Worm (Caenorhabditis elegans) whole organism, late embryonic: ENCODE results near the gene thoc-1.
"Not testable (repeated sequence)": the region's sequence is repeated elsewhere in the genome, so short reads cannot be mapped to it uniquely, and the experiment has no call there.

Experiments used
- ceh-6 ChIP-seq: fragments of 200-800 bp; sonication (Bioruptor generic); optimal IDR thresholded peaks from 2 replicates; lab custom pipeline; 2018; ENCODE audit warnings: mild to moderate bottlenecking, missing genetic modification characterization, missing compliant biosample characterization
- dmd-4 ChIP-seq: sonication (generic microtip); optimal IDR thresholded peaks from 2 replicates; lab custom pipeline; 2016; ENCODE audit warnings: borderline replicate concordance, missing genetic modification characterization, missing compliant biosample characterization
- elt-2 ChIP-seq: sonication (generic microtip); optimal IDR thresholded peaks from 2 replicates; lab custom pipeline; 2016; ENCODE audit warnings: missing genetic modification reagents, missing genetic modification characterization, missing compliant biosample characterization
- fkh-10 ChIP-seq: fragments of 150-350 bp; optimal IDR thresholded peaks from 2 replicates; lab custom pipeline; 2014; ENCODE audit warnings: missing biosample characterization, missing genetic modification reagents, missing genetic modification characterization
- fkh-6 ChIP-seq: sonication (generic microtip); optimal IDR thresholded peaks from 2 replicates; lab custom pipeline; 2016; ENCODE audit warnings: missing genetic modification characterization, missing compliant biosample characterization
- lin-11 ChIP-seq: fragments of 200-800 bp; sonication (Bioruptor generic); optimal IDR thresholded peaks from 2 replicates; lab custom pipeline; 2018; ENCODE audit warnings: mild to moderate bottlenecking, missing genetic modification characterization, missing compliant biosample characterization
- nfya-1 ChIP-seq: sonication (generic microtip); optimal IDR thresholded peaks from 2 replicates; lab custom pipeline; 2017; ENCODE audit warnings: missing genetic modification characterization, mild to moderate bottlenecking, missing compliant biosample characterization, antibody characterized with exemption, moderate library complexity
- nhr-11 ChIP-seq: fragments of 150-350 bp; optimal IDR thresholded peaks from 2 replicates; lab custom pipeline; 2014; ENCODE audit warnings: missing biosample characterization, missing genetic modification characterization
- odd-2 ChIP-seq: sonication (generic microtip); optimal IDR thresholded peaks from 2 replicates; lab custom pipeline; 2017; ENCODE audit warnings: antibody characterized with exemption, mild to moderate bottlenecking, missing genetic modification characterization, missing compliant biosample characterization
- pag-3 ChIP-seq: sonication (generic microtip); optimal IDR thresholded peaks from 2 replicates; lab custom pipeline; 2016; ENCODE audit warnings: missing compliant biosample characterization, missing genetic modification characterization, borderline replicate concordance
- pha-4 ChIP-seq: fragments of 150-350 bp; optimal IDR thresholded peaks from 2 replicates; lab custom pipeline; 2018; ENCODE audit warnings: missing biosample characterization, missing genetic modification reagents, missing genetic modification characterization
- sdc-2 ChIP-seq: sonication (generic microtip); optimal IDR thresholded peaks from 2 replicates; lab custom pipeline; 2016; ENCODE audit warnings: missing genotype, missing genetic modification characterization, missing compliant biosample characterization
- tbx-2 ChIP-seq: sonication (generic microtip); optimal IDR thresholded peaks from 2 replicates; lab custom pipeline; 2016; ENCODE audit warnings: missing genetic modification characterization, missing compliant biosample characterization
- zip-5 ChIP-seq: sonication (generic microtip); optimal IDR thresholded peaks from 2 replicates; lab custom pipeline; 2016; ENCODE audit warnings: missing genetic modification characterization, missing compliant biosample characterization

ce11 chrII:695079-695478 is 6.8 kb upstream of the thoc-1 start:
- TF ChIP-seq fkh-6 (tag; lab: Kevin White, UChicago); sdc-2 (tag; lab: Kevin White, UChicago); odd-2 (tag; lab: Kevin White, UChicago); nhr-11 (tag; lab: Kevin White, UChicago); elt-2; pag-3 (tag; lab: Kevin White, UChicago); pha-4; lin-11; tbx-2 (tag; lab: Kevin White, UChicago); dmd-4 (tag; lab: Kevin White, UChicago); zip-5 (tag; lab: Kevin White, UChicago); fkh-10 (GFP tag; lab: Kevin White, UChicago); nfya-1 (tag; lab: Kevin White, UChicago); ceh-6 (GFP tag; lab: Kevin White, UChicago): not testable (repeated sequence)
